Worm (Caenorhabditis elegans) whole organism, L1 larva: ENCODE measurements around the gene lgc-57.

Source experiments
- aha-1 ChIP-seq: fragments of 150-350 bp; optimal IDR thresholded peaks from 2 replicates; lab custom pipeline; 2014; ENCODE audit warnings: missing biosample characterization, missing genetic modification characterization
- nhr-28 ChIP-seq: fragments of 150-350 bp; optimal IDR thresholded peaks from 2 replicates; lab custom pipeline; 2014; ENCODE audit warnings: missing biosample characterization, missing genetic modification characterization
- pqm-1 ChIP-seq: sonication (generic microtip); optimal IDR thresholded peaks from 3 replicates; lab custom pipeline; 2017; ENCODE audit warnings: missing biosample characterization, missing genetic modification characterization
- unc-130 ChIP-seq: fragments of 150-350 bp; optimal IDR thresholded peaks from 2 replicates; lab custom pipeline; 2017; ENCODE audit warnings: missing biosample characterization, missing genetic modification characterization, inconsistent platforms
- ztf-4 ChIP-seq: fragments of 150-350 bp; optimal IDR thresholded peaks from 2 replicates; lab custom pipeline; 2014; ENCODE audit warnings: missing biosample characterization, missing genetic modification characterization

ce11 chrII:10665031-10665430 lies 29.8 kb upstream of the lgc-57 start, which contains the start of gene D2089.3:
- TF ChIP-seq aha-1 (tag; lab: Kevin White, UChicago) (no peak), pqm-1 (tag; lab: Kevin White, UChicago) (no peak), unc-130 (tag; lab: Kevin White, UChicago) (no peak), nhr-28 (tag; lab: Kevin White, UChicago) (no peak), ztf-4 (tag; lab: Kevin White, UChicago) (no peak)
